Worm (Caenorhabditis elegans) whole organism, dauer: ENCODE data around the gene npr-40.

Source experiments
- unc-62 ChIP-seq: sonication (generic microtip); optimal IDR thresholded peaks from 2 replicates; lab custom pipeline; 2017; ENCODE audit warnings: missing biosample characterization, missing genetic modification reagents, missing genetic modification characterization

npr-40 gene

DNA sequence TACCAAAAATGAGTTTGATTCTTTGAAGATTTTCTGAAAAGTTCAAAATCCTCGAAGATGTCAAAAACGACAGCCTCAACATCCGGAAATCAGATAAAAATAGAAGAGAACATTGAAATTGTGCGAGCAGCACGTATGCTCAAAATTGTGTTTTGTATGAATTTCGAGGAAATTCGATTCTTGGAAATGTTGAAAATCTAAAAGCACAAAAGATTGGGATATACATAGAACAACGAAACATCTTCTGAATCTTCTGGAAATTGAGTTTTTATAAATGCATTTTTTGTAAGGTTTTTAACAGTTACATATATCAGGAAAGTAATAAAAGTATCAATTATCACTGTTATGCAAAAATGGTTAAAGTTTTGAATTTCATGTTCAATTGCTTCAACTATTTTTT is 7.9 kb upstream of the npr-40 start:
- TF ChIP-seq unc-62: no peak

ce11 chrX:14916767-14917166 is 1.9 kb upstream of the npr-40 start:
- no peak for TF ChIP-seq unc-62

DNA sequence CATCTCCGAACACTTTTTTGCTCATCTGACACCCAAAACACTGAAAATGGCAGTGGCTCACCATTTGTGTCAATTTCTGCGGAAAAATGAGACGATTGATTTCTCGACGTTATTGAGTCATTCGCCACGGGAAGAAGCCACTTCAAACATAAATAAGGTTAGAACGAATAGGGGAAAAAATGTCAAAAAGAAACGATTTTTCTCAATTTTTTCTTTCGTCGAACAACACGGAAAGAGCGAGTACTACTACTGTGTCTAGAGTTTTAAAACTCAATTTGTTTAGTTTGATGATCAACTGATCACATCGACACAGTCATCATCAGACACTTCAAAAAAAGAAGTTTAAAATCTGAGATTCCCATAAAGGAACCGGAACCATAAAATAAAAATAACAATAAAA is 2.2 kb downstream of the npr-40 start:
- no peak for TF ChIP-seq unc-62

ce11 chrX:14922758-14923157 is 4.1 kb downstream of the npr-40 start:
- TF ChIP-seq unc-62: no peak

- no peak for TF ChIP-seq unc-62
Observed at ce11 chrX:14928854-14929253, 10.2 kb downstream of the npr-40 start, which contains the start of gene ntr-2. ntr-2 (minus strand) TSS chrX:14928954.

DNA sequence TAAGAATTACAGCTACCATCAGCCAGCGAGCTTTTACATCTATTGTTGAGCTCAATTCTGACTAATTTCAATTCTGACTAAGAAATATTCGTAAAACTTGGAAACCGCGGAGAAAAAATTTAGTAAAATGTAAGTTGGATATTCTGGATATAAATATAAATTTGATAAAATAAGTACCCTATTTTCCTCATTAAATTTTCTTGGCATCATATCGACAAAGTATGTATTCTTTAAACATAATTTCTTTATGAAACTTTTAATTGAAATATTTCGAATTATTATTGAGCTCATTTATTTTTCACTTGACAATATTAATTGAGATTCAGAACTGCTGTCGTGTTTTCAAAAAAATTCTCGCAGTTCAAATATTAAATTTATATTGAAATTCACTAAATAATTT is 10.9 kb downstream of the npr-40 start:
- no peak for TF ChIP-seq unc-62

DNA sequence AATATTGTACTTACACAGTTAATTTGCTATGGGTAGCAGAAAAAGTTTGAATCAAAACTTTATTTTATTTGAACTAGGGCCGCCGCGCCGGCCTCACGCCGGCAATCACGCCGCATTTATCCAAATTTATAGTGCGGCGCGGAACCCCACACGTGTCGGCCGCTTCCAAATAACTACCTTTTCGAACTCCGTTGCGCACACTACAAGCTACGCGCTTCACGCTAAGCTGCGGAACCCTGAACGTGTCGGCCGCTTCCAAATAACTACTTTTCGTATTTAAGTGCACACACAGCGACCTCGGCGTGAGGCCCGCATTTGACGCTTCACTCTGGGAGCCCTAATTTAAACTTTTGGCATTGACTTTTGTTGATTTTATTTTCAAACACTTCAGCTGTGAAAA is 12.8 kb downstream of the npr-40 start:
- TF ChIP-seq unc-62: no peak

ce11 chrX:14938188-14938587 is 19.6 kb downstream of the npr-40 start:
- no peak for TF ChIP-seq unc-62

- no peak for TF ChIP-seq unc-62
Observed at ce11 chrX:14946217-14946463, 27.5 kb downstream of the npr-40 start, which contains the start of gene mrp-5. mrp-5 (minus strand) TSS chrX:14946317.

ce11 chrX:14946464-14947354 is 28.1 kb downstream of the npr-40 start:
- TF ChIP-seq unc-62: no peak

ce11 chrX:14947355-14947668 is 28.7 kb downstream of the npr-40 start:
- TF ChIP-seq unc-62: no peak

DNA sequence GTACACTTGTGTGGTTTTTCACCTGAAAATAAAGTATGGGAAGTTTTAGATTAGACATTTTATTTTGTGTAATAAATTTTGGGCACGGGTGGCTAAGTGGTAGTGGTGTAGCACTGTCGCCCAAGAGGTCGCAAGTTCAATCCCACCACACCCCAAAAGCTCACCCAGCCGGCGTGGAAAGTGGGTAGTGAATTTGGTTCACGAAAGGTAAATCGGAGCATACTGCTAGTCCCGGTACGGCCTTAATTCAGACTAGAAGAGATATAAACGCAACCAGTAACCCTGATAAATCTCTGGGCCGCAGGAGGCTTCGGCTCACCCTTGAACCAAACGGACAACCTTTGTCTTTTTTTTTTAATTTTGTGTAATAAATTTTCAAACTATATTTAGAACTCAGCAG is 33.2 kb downstream of the npr-40 start:
- TF ChIP-seq unc-62: no peak

ce11 chrX:14954548-14954947 is 35.9 kb downstream of the npr-40 start, which contains the start of gene pag-3:
pag-3 (minus strand) TSS chrX:14954648.
- TF ChIP-seq unc-62: no peak

ce11 chrX:14957176-14957575 is 38.5 kb downstream of the npr-40 start:
- no peak for TF ChIP-seq unc-62

DNA sequence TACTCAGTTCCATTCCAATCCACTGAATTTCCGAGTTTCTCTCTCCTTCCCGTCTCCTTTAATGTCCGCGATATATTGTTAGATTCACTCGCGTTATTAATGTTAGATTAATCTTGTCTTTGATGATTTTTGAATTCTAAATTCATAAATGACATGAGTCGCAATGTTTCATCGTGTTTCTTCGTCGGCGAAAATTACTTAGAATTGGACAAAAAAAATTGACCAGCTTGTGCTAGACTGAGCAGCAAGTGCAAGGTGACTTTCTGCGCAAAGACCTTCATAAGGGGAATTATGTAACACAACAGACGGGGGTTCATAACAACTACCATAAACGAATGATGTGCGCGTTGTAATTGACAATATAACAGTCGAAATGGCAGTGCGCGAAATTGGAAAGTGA is 39.8 kb downstream of the npr-40 start:
- no peak for TF ChIP-seq unc-62

DNA sequence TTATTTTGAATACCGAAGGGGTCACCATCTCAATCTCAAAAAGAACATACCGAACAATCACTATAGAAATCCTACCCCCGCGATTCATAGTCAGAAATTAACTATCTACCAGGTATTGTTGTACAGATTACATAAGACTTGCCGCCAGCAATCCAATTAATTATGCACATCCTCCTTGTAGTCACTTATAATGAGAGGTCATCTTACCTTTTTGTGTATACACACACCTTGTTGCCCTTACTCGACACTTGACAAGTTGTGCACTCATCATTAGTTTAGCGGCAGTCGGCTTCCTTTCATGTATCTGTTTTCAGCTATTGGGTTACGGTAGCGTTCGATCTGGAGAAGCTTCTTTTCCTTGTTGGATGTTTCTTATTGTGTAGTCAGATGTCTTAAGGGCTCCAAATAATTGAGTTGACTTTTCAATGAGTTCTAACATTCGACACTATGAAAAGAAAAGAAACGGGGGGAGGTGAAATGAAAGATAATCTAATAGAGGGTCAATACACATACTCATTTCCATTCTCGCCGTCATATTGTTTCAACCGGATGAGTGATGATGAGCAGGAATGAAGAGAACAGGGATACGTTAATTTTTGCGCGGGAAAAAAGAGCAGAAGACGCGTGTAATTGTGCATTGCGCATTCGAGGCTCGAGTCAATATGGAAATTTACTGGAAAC is 40.9 kb downstream of the npr-40 start:
- no peak for TF ChIP-seq unc-62

DNA sequence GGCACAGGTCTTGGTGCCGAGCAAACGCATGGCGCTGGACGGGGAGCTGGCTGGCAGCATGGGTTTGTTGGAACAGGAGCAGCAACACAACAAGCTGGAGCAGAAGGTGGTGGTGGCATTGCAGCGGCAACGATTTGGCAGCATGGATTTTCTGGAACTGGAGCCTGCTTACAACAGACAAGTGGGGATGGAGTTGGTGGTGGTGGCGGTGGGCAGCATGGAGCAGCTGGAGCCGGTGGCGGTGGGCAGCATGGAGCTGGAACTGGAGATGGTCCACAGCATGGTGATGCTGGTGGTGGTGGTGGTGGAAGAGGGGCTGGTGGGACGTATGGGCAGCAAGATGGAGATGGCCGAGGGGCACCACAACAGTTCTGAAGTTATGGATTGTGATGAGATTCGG is 42.2 kb downstream of the npr-40 start:
- no peak for TF ChIP-seq unc-62

DNA sequence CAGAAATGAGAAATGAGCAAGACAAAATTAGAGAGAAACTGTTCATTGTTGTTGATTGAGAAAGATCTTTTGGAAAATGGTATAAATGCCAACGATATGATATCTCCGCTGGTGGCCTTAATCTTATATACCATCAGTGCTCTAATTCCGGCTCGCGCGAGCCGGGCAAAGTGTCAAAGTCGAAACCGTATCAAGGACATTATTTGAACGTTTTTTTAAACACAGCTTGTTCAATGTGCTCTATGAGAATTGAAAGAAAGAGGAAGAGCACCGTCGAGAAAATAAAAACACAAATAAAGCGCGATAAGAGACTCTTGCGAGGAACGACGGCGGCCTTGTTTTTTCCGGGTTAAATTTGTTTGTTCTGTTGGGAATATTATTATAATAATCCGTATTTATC is 42.8 kb downstream of the npr-40 start, which contains the start of gene idpp-3:
Gene idpp-3 (minus strand): TSS at position 101 of the 400 bp plus-strand sequence.
- TF ChIP-seq unc-62: no peak
